Fruit fly (Drosophila melanogaster): ENCODE measurements around the gene alpha-Est6.

alpha-Est6 gene

DNA sequence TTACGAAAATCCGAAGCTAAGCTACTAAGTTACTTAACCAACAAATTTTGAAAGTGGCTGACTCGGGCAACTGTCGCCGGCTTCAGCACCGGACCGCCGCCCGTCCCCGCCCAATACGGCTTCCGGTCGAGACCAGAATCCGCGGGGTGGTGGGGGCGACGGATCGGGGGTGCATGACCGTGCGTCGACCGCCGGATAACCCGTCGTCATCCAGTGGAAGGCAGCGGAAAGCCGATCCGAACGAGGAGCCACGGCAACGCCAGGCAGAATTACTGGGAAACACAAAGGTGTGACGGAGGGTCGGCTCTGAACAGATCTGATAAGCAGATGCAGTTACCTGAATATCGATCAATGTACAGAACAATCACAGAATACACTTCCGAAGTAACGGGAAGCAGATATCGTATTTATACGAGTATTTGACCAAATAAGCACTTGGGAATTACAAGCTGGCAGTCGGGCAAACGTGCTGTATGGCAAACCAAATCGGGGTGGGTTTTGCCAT is 53.9 kb downstream of the alpha-Est6 start (continued):
- TF ChIP-seq Xrp1 (GFP tag; IDR thresholded peaks at IDR 0.05) (peak; percentile 60), Poxn (GFP tag; IDR thresholded peaks at IDR 0.05) (no peak), Side (GFP tag; optimal IDR thresholded peaks at IDR 0.05) (peak; percentile 67), Doc2 (GFP tag; IDR thresholded peaks at IDR 0.05) (no peak), CG32532 (GFP tag; IDR thresholded peaks at IDR 0.05) (peak; percentile 75), CHES-1-like (GFP tag; optimal IDR thresholded peaks at IDR 0.05) (peak; percentile 52), Rfx (GFP tag; IDR thresholded peaks at IDR 0.05) (peak; percentile 70; the same call in 1 of the 2 replicates), Dbx (GFP tag; IDR thresholded peaks at IDR 0.05) (peak; percentile 67; the same call in 2 of the 3 replicates), CG4328 (GFP tag; optimal IDR thresholded peaks at IDR 0.05) (peak; percentile 90), CG11247 (GFP tag; IDR thresholded peaks at IDR 0.05) (0 out of 2 replicates have a peak, but pooled peaks have one; percentile 35), Dek (tag; optimal IDR thresholded peaks at IDR 0.05) (no peak), croc (GFP tag; conservative IDR thresholded peaks at IDR 0.05) (no peak), zfh1 (GFP tag; IDR thresholded peaks at IDR 0.05) (peak; percentile 68; the same call in 1 of the 3 replicates), tgo (GFP tag; IDR thresholded peaks at IDR 0.05) (peak; percentile 63; the same call in 2 of the 3 replicates), CG16813 (GFP tag; IDR thresholded peaks at IDR 0.05; ENCODE audit: partially characterized antibody) (peak; percentile 97), Lhr (GFP tag; optimal IDR thresholded peaks at IDR 0.05) (no peak), CG12155 (GFP tag; optimal IDR thresholded peaks at IDR 0.05) (no peak), HLH3B (GFP tag; IDR thresholded peaks at IDR 0.05) (peak; percentile 47; the same call in 1 of the 2 replicates), bsh (GFP tag; optimal IDR thresholded peaks at IDR 0.05) (peak; percentile 52 to 61), Drgx (GFP tag; IDR thresholded peaks at IDR 0.05) (peak; percentile 52), E2f1 (GFP tag; IDR thresholded peaks at IDR 0.05) (peak; percentile 34; the same call in 1 of the 2 replicates), repo (GFP tag; optimal IDR thresholded peaks at IDR 0.05) (peak; percentile 62), Gug (GFP tag; IDR thresholded peaks at IDR 0.05) (peak; percentile 40; the same call in 1 of the 4 replicates), lola (GFP tag; optimal IDR thresholded peaks at IDR 0.05) (peak in 1 of 3 experiments; percentile 59), Ada2b (GFP tag; IDR thresholded peaks at IDR 0.05) (peak; percentile 27; the same call in 1 of the 2 replicates), twi (tag; optimal IDR thresholded peaks at IDR 0.05) (peak; percentile 30), bowl (GFP tag; IDR thresholded peaks at IDR 0.05) (peak; percentile 66; the same call in 1 of the 2 replicates), H15 (GFP tag; IDR thresholded peaks at IDR 0.05) (peak; percentile 39; the same call in 1 of the 3 replicates), Chrac-16 (GFP tag; optimal IDR thresholded peaks at IDR 0.05) (peak; percentile 54), her (GFP tag; optimal IDR thresholded peaks at IDR 0.05) (peak; percentile 59), CG13287 (GFP tag; IDR thresholded peaks at IDR 0.05; ENCODE audit: partially characterized antibody) (peak; percentile 72), tup (GFP tag; optimal IDR thresholded peaks at IDR 0.05) (no peak), corto (GFP tag; optimal IDR thresholded peaks at IDR 0.05) (no peak), ssp (GFP tag; IDR thresholded peaks at IDR 0.05) (0 out of 2 replicates have a peak, but pooled peaks have one; percentile 14), CG9817 (tag; optimal IDR thresholded peaks at IDR 0.05) (peak; percentile 48), Tbp (GFP tag; optimal IDR thresholded peaks at IDR 0.05) (peak; percentile 100), CG1792 (GFP tag; optimal IDR thresholded peaks at IDR 0.05) (no peak), Hand (GFP tag; optimal IDR thresholded peaks at IDR 0.05) (peak; percentile 68), nom (GFP tag; optimal IDR thresholded peaks at IDR 0.05) (peak; percentile 91), Abd-B (GFP tag; optimal IDR thresholded peaks at IDR 0.05) (no peak), CG17802 (tag; optimal IDR thresholded peaks at IDR 0.05) (no peak), HmgZ (tag; optimal IDR thresholded peaks at IDR 0.05) (peak; percentile 91), vvl (GFP tag; IDR thresholded peaks at IDR 0.05) (peak; percentile 81), Taf1 (GFP tag; IDR thresholded peaks at IDR 0.05) (0 out of 2 replicates have a peak, but pooled peaks have one; percentile 30), CG10431 (GFP tag; optimal IDR thresholded peaks at IDR 0.05) (peak; percentile 85), CG15073 (GFP tag; optimal IDR thresholded peaks at IDR 0.05) (no peak), Meics (GFP tag; optimal IDR thresholded peaks at IDR 0.05) (peak; percentile 43), CG17912 (GFP tag; optimal IDR thresholded peaks at IDR 0.05) (peak; percentile 98), br (optimal IDR thresholded peaks at IDR 0.05) (no peak), CG13894 (tag; optimal IDR thresholded peaks at IDR 0.05) (peak; percentile 97)
